Fruit fly (Drosophila melanogaster) whole organism, embryonic: ENCODE measurements around the gene Gr61a.

ENCODE experiments used
- Aef1 ChIP-seq: fragments of 200-800 bp; sonication (Bioruptor generic); IDR thresholded peaks from 3 replicates; pipeline ENCODE4 v1.3.6; 2022; ENCODE audit warnings: missing biosample characterization, missing genetic modification characterization
- Awh ChIP-seq: fragments of 200-800 bp; sonication (Bioruptor generic); IDR thresholded peaks from 2 replicates; pipeline ENCODE4, ENCODE4 v1.3.6; 2022; ENCODE audit warnings: missing biosample characterization, missing genetic modification characterization
- CG12299 ChIP-seq: fragments of 200-800 bp; sonication (Bioruptor generic); optimal IDR thresholded peaks from 2 replicates; lab custom pipeline; 2018; ENCODE audit warnings: missing biosample characterization, mild to moderate bottlenecking, missing genetic modification characterization
- CG14050 ChIP-seq: fragments of 200-800 bp; sonication (Bioruptor generic); IDR thresholded peaks from 3 replicates; pipeline ENCODE4 v1.3.6; 2022; ENCODE audit warnings: missing biosample characterization, missing genetic modification characterization
- CG14667 ChIP-seq: fragments of 200-800 bp; sonication (Bioruptor generic); IDR thresholded peaks from 2 replicates; pipeline ENCODE4 v1.3.6; 2022; ENCODE audit warnings: missing biosample characterization, missing genetic modification characterization
- CG14710 ChIP-seq: fragments of 200-800 bp; sonication (Bioruptor generic); optimal IDR thresholded peaks from 3 replicates; lab custom pipeline; 2019; ENCODE audit warnings: missing biosample characterization, mild to moderate bottlenecking, missing genetic modification characterization, moderate library complexity
- CG15073 ChIP-seq: fragments of 200-800 bp; sonication (Bioruptor generic); optimal IDR thresholded peaks from 2 replicates; lab custom pipeline; 2016; ENCODE audit warnings: missing biosample characterization, missing genetic modification characterization
- CG15479 ChIP-seq: fragments of 200-800 bp; sonication (Bioruptor generic); optimal IDR thresholded peaks from 3 replicates; lab custom pipeline; 2019; ENCODE audit warnings: missing biosample characterization, mild to moderate bottlenecking, missing genetic modification characterization, moderate library complexity
- CG15696 ChIP-seq: fragments of 200-800 bp; sonication (Bioruptor generic); optimal IDR thresholded peaks from 2 replicates; lab custom pipeline; 2019; ENCODE audit warnings: missing biosample characterization, mild to moderate bottlenecking, missing genetic modification characterization, moderate library complexity
- CG17912 ChIP-seq: fragments of 200-800 bp; sonication (Bioruptor generic); optimal IDR thresholded peaks from 2 replicates; lab custom pipeline; 2018; ENCODE audit warnings: missing biosample characterization, mild to moderate bottlenecking, missing genetic modification characterization
- CG3065 ChIP-seq: fragments of 200-800 bp; sonication (Bioruptor generic); optimal IDR thresholded peaks from 2 replicates; lab custom pipeline; 2016; ENCODE audit warnings: missing biosample characterization, missing genetic modification characterization
- CG3407 ChIP-seq: fragments of 200-800 bp; sonication (Bioruptor generic); optimal IDR thresholded peaks from 2 replicates; lab custom pipeline; 2018; ENCODE audit warnings: missing biosample characterization, mild to moderate bottlenecking, missing genetic modification characterization
- CG34422 ChIP-seq: fragments of 200-800 bp; sonication (Bioruptor generic); IDR thresholded peaks from 3 replicates; pipeline ENCODE4 v1.3.6; 2022; ENCODE audit warnings: missing biosample characterization, missing genetic modification characterization
- CG3726 ChIP-seq: fragments of 200-800 bp; sonication (Bioruptor generic); IDR thresholded peaks from 3 replicates; pipeline ENCODE4, ENCODE4 v1.3.6; 2022; ENCODE audit warnings: missing biosample characterization, missing genetic modification characterization
- CG4328 ChIP-seq: fragments of 200-800 bp; sonication (Bioruptor generic); optimal IDR thresholded peaks from 3 replicates; lab custom pipeline; 2017; ENCODE audit warnings: missing biosample characterization, missing genetic modification reagents, missing genetic modification characterization
- CG5180 ChIP-seq: fragments of 200-800 bp; sonication (Bioruptor generic); optimal IDR thresholded peaks from 3 replicates; lab custom pipeline; 2017; ENCODE audit warnings: missing biosample characterization, missing genetic modification characterization, mild to moderate bottlenecking, moderate library complexity, missing genetic modification reagents
- CG7987 ChIP-seq: fragments of 200-800 bp; sonication (Bioruptor generic); optimal IDR thresholded peaks from 2 replicates; lab custom pipeline; 2018; ENCODE audit warnings: missing biosample characterization, mild to moderate bottlenecking, missing genetic modification characterization, moderate library complexity
- CG9215 ChIP-seq: fragments of 200-800 bp; sonication (Bioruptor generic); IDR thresholded peaks from 2 replicates; pipeline ENCODE4 v1.3.6; 2022; ENCODE audit warnings: missing biosample characterization, missing genetic modification characterization
- D19B ChIP-seq: fragments of 200-800 bp; sonication (Bioruptor generic); optimal IDR thresholded peaks from 2 replicates; lab custom pipeline; 2017; ENCODE audit warnings: missing biosample characterization, mild to moderate bottlenecking, missing genetic modification characterization
- Dll ChIP-seq: fragments of 200-800 bp; sonication (Bioruptor generic); IDR thresholded peaks from 4 replicates; pipeline ENCODE4 v1.3.6; 2022; ENCODE audit warnings: missing biosample characterization, missing genetic modification characterization; ENCODE audit not compliant: partially characterized antibody
- Max ChIP-seq: fragments of 200-800 bp; sonication (Bioruptor generic); optimal IDR thresholded peaks from 2 replicates; lab custom pipeline; 2016; ENCODE audit warnings: missing biosample characterization, mild to moderate bottlenecking, missing genetic modification characterization
- Sry-δ ChIP-seq: fragments of 200-800 bp; sonication (Bioruptor generic); optimal IDR thresholded peaks from 2 replicates; lab custom pipeline; 2016; ENCODE audit warnings: missing biosample characterization, missing genetic modification characterization
- ac ChIP-seq: fragments of 200-800 bp; sonication (Bioruptor generic); optimal IDR thresholded peaks from 3 replicates; lab custom pipeline; 2017; ENCODE audit warnings: missing biosample characterization, mild to moderate bottlenecking, missing genetic modification characterization
- cas ChIP-seq: fragments of 200-800 bp; sonication (Bioruptor generic); IDR thresholded peaks from 2 replicates; pipeline ENCODE4 v1.3.6; 2022; ENCODE audit warnings: missing biosample characterization, missing genetic modification characterization
- crc ChIP-seq: fragments of 200-800 bp; sonication (Bioruptor generic); optimal IDR thresholded peaks from 2 replicates; lab custom pipeline; 2016; ENCODE audit warnings: missing biosample characterization, missing genetic modification characterization
- cwo ChIP-seq: fragments of 200-800 bp; sonication (Bioruptor generic); optimal IDR thresholded peaks from 3 replicates; lab custom pipeline; 2017; ENCODE audit warnings: missing biosample characterization, missing genetic modification characterization, mild to moderate bottlenecking, moderate library complexity, missing genetic modification reagents
- oc ChIP-seq: fragments of 200-800 bp; sonication (Bioruptor generic); optimal IDR thresholded peaks from 2 replicates; lab custom pipeline; 2018; ENCODE audit warnings: missing biosample characterization, mild to moderate bottlenecking, missing genetic modification characterization, moderate library complexity
- pb ChIP-seq: fragments of 200-800 bp; sonication (Bioruptor generic); optimal IDR thresholded peaks from 3 replicates; lab custom pipeline; 2016; ENCODE audit warnings: missing biosample characterization, missing genetic modification characterization
- prd ChIP-seq, 3 experiments: fragments of >200 bp in 2 of 3; fragments of 200-800 bp in 1 of 3; sonication (Bioruptor generic) in 1 of 3; optimal IDR thresholded peaks in 2 of 3; IDR thresholded peaks in 1 of 3; 2 replicates in 2 of 3; 3 replicates in 1 of 3; pipeline versions ENCODE4 v1.3.6 to Lab custom; 2017 to 2022; ENCODE audit warnings: missing biosample characterization in 1 of 3, missing genetic modification characterization in 1 of 3
- pum ChIP-seq: fragments of 200-800 bp; sonication (Bioruptor generic); optimal IDR thresholded peaks from 2 replicates; lab custom pipeline; 2016; ENCODE audit warnings: missing biosample characterization, missing genetic modification characterization
- sens ChIP-seq: fragments of 200-800 bp; sonication (Bioruptor generic); peaks from one replicate; lab custom pipeline; 2016; ENCODE audit warnings: missing biosample characterization, missing genetic modification characterization
- sens-2 ChIP-seq: fragments of 200-800 bp; sonication (Bioruptor generic); IDR thresholded peaks from 2 replicates; pipeline ENCODE4 v1.3.6; 2022; ENCODE audit warnings: missing biosample characterization, missing genetic modification characterization
- sisA ChIP-seq: fragments of 200-800 bp; sonication (Bioruptor generic); IDR thresholded peaks from 2 replicates; pipeline ENCODE4 v1.3.6; 2022; ENCODE audit warnings: missing biosample characterization, missing genetic modification characterization
- slbo ChIP-seq: fragments of 200-800 bp; sonication (Bioruptor generic); IDR thresholded peaks from 2 replicates; pipeline ENCODE4 v1.3.6; 2022; ENCODE audit warnings: missing biosample characterization, missing genetic modification characterization
- ssp ChIP-seq: fragments of 200-800 bp; sonication (Bioruptor generic); IDR thresholded peaks from 2 replicates; pipeline ENCODE4 v1.3.6; 2022; ENCODE audit warnings: missing biosample characterization, missing genetic modification characterization
- ttk ChIP-seq: fragments of 200-800 bp; sonication (Bioruptor generic); IDR thresholded peaks from 2 replicates; pipeline ENCODE4 v2.1.2; 2022; ENCODE audit warnings: missing biosample characterization, missing genetic modification characterization

Gr61a gene

DNA sequence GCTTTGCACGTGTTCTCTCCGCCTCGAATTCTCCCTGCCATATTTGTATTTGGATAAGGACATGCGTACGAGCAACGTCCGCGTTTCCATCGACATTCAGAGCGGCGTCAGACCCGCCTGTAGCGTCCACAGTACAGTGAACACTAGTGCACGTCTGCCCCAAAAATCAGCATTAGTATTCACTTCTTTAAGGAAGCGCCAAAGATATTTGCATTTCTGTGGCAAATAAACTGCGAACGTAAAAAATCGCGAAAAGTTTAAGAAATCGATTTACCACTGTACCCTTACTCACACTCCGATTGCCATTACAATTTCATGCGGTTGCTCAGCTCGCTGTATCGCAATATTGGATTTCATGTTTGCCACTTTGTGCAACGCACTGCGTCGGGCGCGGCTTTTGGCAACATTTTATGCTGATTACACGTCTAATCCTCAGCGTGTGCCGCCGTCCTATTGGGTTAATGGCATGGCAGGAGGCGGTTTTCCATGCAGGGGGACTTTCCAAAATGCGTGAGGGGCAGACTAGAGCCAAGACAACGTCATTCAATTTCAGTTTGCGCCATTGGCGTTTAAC is 38.5 kb upstream of the Gr61a start (continued):
- TF ChIP-seq CG14710 (tag; lab: Kevin White, UChicago) (peak; percentile 55), CG34422 (GFP tag; lab: Robert Waterston, UW) (peak; percentile 93), CG4328 (GFP tag; lab: Kevin White, UChicago) (peak; percentile 37), CG15696 (tag; lab: Kevin White, UChicago) (peak; percentile 71), CG15073 (peak; percentile 60), ssp (GFP tag; lab: Robert Waterston, UW) (peak; percentile 80), pb (GFP tag; lab: Kevin White, UChicago) (peak; percentile 79), Aef1 (GFP tag; lab: Robert Waterston, UW) (peak; percentile 90), CG3407 (GFP tag; lab: Kevin White, UChicago) (peak; percentile 85), CG15479 (peak; percentile 59), CG14050 (GFP tag; lab: Robert Waterston, UW) (peak; percentile 86), oc (tag; lab: Kevin White, UChicago) (peak; percentile 90), prd (optimal IDR thresholded peaks at IDR 0.05; lab: Kevin White, UChicago) (no peak), prd (GFP tag; IDR thresholded peaks at IDR 0.05; lab: Robert Waterston, UW) (peak; percentile 96), sisA (peak; percentile 94), cwo (peak; percentile 72), pum (GFP tag; lab: Kevin White, UChicago) (peak; percentile 83), ac (GFP tag; lab: Kevin White, UChicago) (peak; percentile 31), crc (GFP tag; lab: Kevin White, UChicago) (peak; percentile 75), sens-2 (GFP tag; lab: Robert Waterston, UW) (peak; percentile 87), CG3726 (peak; percentile 85), CG7987 (GFP tag; lab: Kevin White, UChicago) (peak; percentile 64), Max (GFP tag; lab: Kevin White, UChicago) (peak; percentile 77), ttk (GFP tag; lab: Robert Waterston, UW) (peak; percentile 91), CG12299 (tag; lab: Kevin White, UChicago) (peak; percentile 87), CG14667 (GFP tag; lab: Robert Waterston, UW) (peak; percentile 82), Sry-δ (GFP tag; lab: Kevin White, UChicago) (peak; percentile 44), Dll (GFP tag; lab: Robert Waterston, UW) (no peak), CG9215 (GFP tag; lab: Robert Waterston, UW) (peak; percentile 78), CG5180 (GFP tag; lab: Kevin White, UChicago) (peak; percentile 60), slbo (GFP tag; lab: Robert Waterston, UW) (peak; percentile 95), cas (peak; percentile 67; the same call in 1 of the 2 replicates), CG17912 (GFP tag; lab: Kevin White, UChicago) (peak; percentile 77), CG3065 (peak; percentile 60), D19B (GFP tag; lab: Kevin White, UChicago) (peak; percentile 46)
- TF ChIP-seq, all 482 proteins: peak for 413

DNA sequence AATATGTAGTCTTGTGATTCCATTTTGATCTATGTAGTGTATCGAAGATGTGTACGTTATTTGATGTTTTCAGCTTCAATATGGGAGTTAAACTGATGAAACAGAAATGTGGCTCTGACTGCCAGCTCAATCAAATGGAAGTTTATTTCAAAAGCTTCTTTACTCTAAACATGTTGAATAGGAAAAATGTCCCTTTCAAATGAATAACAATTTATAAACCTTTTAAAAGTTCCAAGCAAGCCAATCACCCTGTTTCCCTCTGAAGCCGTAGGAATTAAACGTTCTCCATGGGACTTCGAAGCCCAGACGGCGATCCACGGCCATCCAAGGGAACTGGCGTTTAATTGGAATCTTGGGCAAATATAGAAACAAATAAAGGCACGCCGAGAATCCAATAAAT is 37.3 kb upstream of the Gr61a start, which contains the start of gene CG13898:
Gene CG13898, minus strand, starts transcription at position 101 of the 400 bp plus-strand sequence.
- TF ChIP-seq sens (peak; percentile 22), Awh (no peak)
- TF ChIP-seq, all 482 proteins: peak for 1
